ENCODE assay signal across 2 worm cellular contexts in genomic region chrV:11323720-11324119, ce11.
TF ChIP-seq lines count a peak whose summit lies in the region.

str-141 (minus strand) TSS chrV:11323820.

TF ChIP-seq in whole organism, L4 larva, 104 proteins besides CTCF, POLR2A, EP300 and RAD21:
- TF ChIP-seq cey-2 (tag; optimal IDR thresholded peaks at IDR 0.05; lab: Kevin White, UChicago; ENCODE audit: borderline replicate concordance, insufficient read depth) = no peak
- TF ChIP-seq duxl-1 (tag; optimal IDR thresholded peaks at IDR 0.05; lab: Kevin White, UChicago; ENCODE audit: poor library complexity) = peak; percentile 4
- peak in 1 of 2 experiments; percentile 3 for TF ChIP-seq unc-62 (GFP tag; optimal IDR thresholded peaks at IDR 0.05 in 1 of 2; lab: Kevin White, UChicago)
- no peak for TF ChIP-seq unc-62 (tag; optimal IDR thresholded peaks at IDR 0.05; lab: Kevin White, UChicago)
- peak; percentile 12 for TF ChIP-seq ama-1 (optimal IDR thresholded peaks at IDR 0.05; lab: Kevin White, UChicago)

TF ChIP-seq in whole organism, young adult, 124 proteins besides CTCF, POLR2A, EP300 and RAD21:
- TF ChIP-seq mcd-1 (GFP tag; IDR thresholded peaks at IDR 0.05; lab: Robert Waterston, UW) (no peak), madf-6 (GFP tag; IDR thresholded peaks at IDR 0.05; lab: Robert Waterston, UW) (peak; percentile 48; the same call in 1 of the 2 replicates), ama-1 (optimal IDR thresholded peaks at IDR 0.05; lab: Kevin White, UChicago) (no peak), ama-1 (GFP tag; optimal IDR thresholded peaks at IDR 0.05; lab: Kevin White, UChicago) (peak in 1 of 2 experiments; percentile 14), nfyb-1 (GFP tag; IDR thresholded peaks at IDR 0.05; lab: Robert Waterston, UW) (0 out of 2 replicates have a peak, but pooled peaks have one; percentile 43)
